Fruit fly (Drosophila melanogaster): ENCODE results near the gene IFT46.
A peak's percentile ranks its signal among the peaks of the same experiment; 100 is the strongest.

Gene IFT46

DNA sequence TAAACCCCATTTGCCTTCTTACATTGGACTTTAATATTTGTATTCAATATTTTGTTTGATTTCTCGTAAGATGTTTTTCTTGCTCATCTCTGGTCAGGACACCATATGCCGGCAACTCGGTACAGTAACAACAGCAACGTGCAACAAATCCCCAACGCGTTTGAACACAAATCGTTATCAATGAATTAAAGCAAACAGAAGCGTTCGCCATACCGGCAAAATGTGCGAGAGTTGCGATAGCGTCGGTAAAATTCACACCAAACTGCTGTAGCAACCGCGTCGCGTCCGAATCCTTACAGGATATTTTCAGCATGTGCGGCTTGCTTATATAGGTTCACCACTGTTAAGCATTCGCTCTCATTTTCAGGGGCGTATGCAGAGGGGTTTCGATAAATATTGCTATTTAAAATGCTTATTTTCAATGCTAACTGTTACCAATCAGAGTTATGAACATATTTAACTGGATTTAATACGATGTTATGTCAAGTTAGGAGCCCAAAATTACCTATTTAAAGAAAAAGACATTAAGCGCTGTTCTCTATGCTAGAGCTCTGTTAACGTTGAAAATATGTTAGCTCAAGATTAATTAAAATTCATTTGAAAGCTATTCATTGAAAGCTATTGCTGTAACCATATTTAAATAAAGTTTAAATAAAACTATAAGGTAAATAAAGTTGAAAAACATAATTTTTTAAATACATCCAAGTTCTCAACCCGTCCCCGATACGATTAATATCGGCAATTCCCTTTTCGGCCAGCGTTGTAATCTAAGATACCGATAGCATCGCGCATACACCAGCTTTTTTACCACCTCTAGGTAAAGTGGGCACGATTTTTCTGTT is 25.6 kb downstream of the IFT46 start, which contains the start of the genes Pde11 and CG15160 (continued):
- TF ChIP-seq Poxn (GFP tag; IDR thresholded peaks at IDR 0.05) (no peak), dmrt99B (tag; optimal IDR thresholded peaks at IDR 0.05) (no peak), fd3F (GFP tag; optimal IDR thresholded peaks at IDR 0.05) (no peak), CG16815 (GFP tag; optimal IDR thresholded peaks at IDR 0.05) (no peak), CG4617 (GFP tag; optimal IDR thresholded peaks at IDR 0.05; ENCODE audit: borderline replicate concordance) (peak; percentile 95), Oaz (GFP tag; IDR thresholded peaks at IDR 0.05) (no peak), CG16863 (GFP tag; optimal IDR thresholded peaks at IDR 0.05) (no peak), tgo (GFP tag; IDR thresholded peaks at IDR 0.05) (no peak), klu (GFP tag; IDR thresholded peaks at IDR 0.05) (no peak), hb (GFP tag; IDR thresholded peaks at IDR 0.05; ENCODE audit: partially characterized antibody) (peak; percentile 100), pfk (GFP tag; optimal IDR thresholded peaks at IDR 0.05) (no peak), Doc2 (GFP tag; IDR thresholded peaks at IDR 0.05) (no peak), CG11093 (GFP tag; IDR thresholded peaks at IDR 0.05) (no peak), CG10321 (GFP tag; IDR thresholded peaks at IDR 0.05) (no peak), luna (GFP tag; optimal IDR thresholded peaks at IDR 0.05) (no peak), chinmo (GFP tag; IDR thresholded peaks at IDR 0.05; ENCODE audit: partially characterized antibody) (peak; percentile 99), CG18599 (GFP tag; optimal IDR thresholded peaks at IDR 0.05) (peak; percentile 13), Dfd (GFP tag; optimal IDR thresholded peaks at IDR 0.05) (no peak), CG14050 (GFP tag; IDR thresholded peaks at IDR 0.05) (no peak), CG11247 (GFP tag; IDR thresholded peaks at IDR 0.05) (no peak), nom (GFP tag; optimal IDR thresholded peaks at IDR 0.05) (no peak), CG17385 (GFP tag; optimal IDR thresholded peaks at IDR 0.05) (no peak), btn (GFP tag; optimal IDR thresholded peaks at IDR 0.05) (no peak), CG13123 (GFP tag; optimal IDR thresholded peaks at IDR 0.05) (peak; percentile 27), CG3065 (GFP tag; optimal IDR thresholded peaks at IDR 0.05) (peak; percentile 16), HLH3B (GFP tag; IDR thresholded peaks at IDR 0.05) (no peak), CG7271 (tag; optimal IDR thresholded peaks at IDR 0.05) (no peak), E2f2 (GFP tag; IDR thresholded peaks at IDR 0.05) (peak; percentile 62), Jarid2 (GFP tag; optimal IDR thresholded peaks at IDR 0.05) (peak; percentile 38), Spps (tag; optimal IDR thresholded peaks at IDR 0.05) (no peak), Myb (GFP tag; optimal IDR thresholded peaks at IDR 0.05) (peak; percentile 45), Lim3 (GFP tag; IDR thresholded peaks at IDR 0.05) (no peak), crp (GFP tag; optimal IDR thresholded peaks at IDR 0.05) (peak in 1 of 2 experiments; percentile 19), CG8281 (tag; optimal IDR thresholded peaks at IDR 0.05) (no peak), dpn (GFP tag; optimal IDR thresholded peaks at IDR 0.05) (peak; percentile 7 to 10), ewg (GFP tag; optimal IDR thresholded peaks at IDR 0.05) (no peak), CG4854 (GFP tag; optimal IDR thresholded peaks at IDR 0.05) (no peak), pan (optimal IDR thresholded peaks at IDR 0.05) (no peak), pan (GFP tag; optimal IDR thresholded peaks at IDR 0.05 in 1 of 2, IDR thresholded peaks at IDR 0.05 in 1 of 2) (peak in 1 of 2 experiments; percentile 29), CG9609 (GFP tag; optimal IDR thresholded peaks at IDR 0.05) (no peak), NFAT (GFP tag; IDR thresholded peaks at IDR 0.05) (peak; percentile 50; the same call in 1 of the 2 replicates), CG2120 (GFP tag; optimal IDR thresholded peaks at IDR 0.05) (peak; percentile 41), mld (GFP tag; IDR thresholded peaks at IDR 0.05; ENCODE audit: partially characterized antibody) (peak; percentile 100), usp (GFP tag; optimal IDR thresholded peaks at IDR 0.05) (no peak), CG3847 (GFP tag; IDR thresholded peaks at IDR 0.05) (peak; percentile 42; the same call in 1 of the 2 replicates), fd64A (GFP tag; optimal IDR thresholded peaks at IDR 0.05) (no peak), tx (GFP tag; optimal IDR thresholded peaks at IDR 0.05) (no peak), CG6813 (GFP tag; optimal IDR thresholded peaks at IDR 0.05) (no peak), Dek (tag; optimal IDR thresholded peaks at IDR 0.05) (peak; percentile 39)
